Worm (Caenorhabditis elegans) whole organism, late embryonic: ENCODE measurements around the gene F14E5.8.

Experiments
- C08G9.2 ChIP-seq: sonication (generic microtip); optimal IDR thresholded peaks from 2 replicates; lab custom pipeline; 2016; ENCODE audit warnings: mild to moderate bottlenecking, missing genetic modification characterization, moderate library complexity, missing compliant biosample characterization
- C38D4.7 ChIP-seq: fragments of 200-800 bp; sonication (Bioruptor generic); optimal IDR thresholded peaks from 2 replicates; lab custom pipeline; 2018; ENCODE audit warnings: mild to moderate bottlenecking, missing genetic modification characterization, moderate library complexity, missing compliant biosample characterization
- F13H6.1 ChIP-seq: sonication (generic microtip); optimal IDR thresholded peaks from 2 replicates; lab custom pipeline; 2016; ENCODE audit warnings: missing genetic modification characterization, missing compliant biosample characterization
- K02D7.2 ChIP-seq: sonication (generic microtip); optimal IDR thresholded peaks from 2 replicates; lab custom pipeline; 2017; ENCODE audit warnings: mild to moderate bottlenecking, missing genetic modification characterization, missing compliant biosample characterization
- K09A11.1 ChIP-seq: sonication (generic microtip); optimal IDR thresholded peaks from 2 replicates; lab custom pipeline; 2017; ENCODE audit warnings: antibody characterized with exemption, mild to moderate bottlenecking, missing genetic modification characterization, missing compliant biosample characterization; ENCODE audit not compliant: insufficient read depth
- Y22D7AL.16 ChIP-seq: sonication (generic microtip); optimal IDR thresholded peaks from 2 replicates; lab custom pipeline; 2016; ENCODE audit warnings: missing genetic modification characterization, missing compliant biosample characterization
- ama-1 ChIP-seq: fragments of 150-350 bp; optimal IDR thresholded peaks from 2 replicates; lab custom pipeline; 2014
- ceh-14 ChIP-seq: sonication (generic microtip); optimal IDR thresholded peaks from 2 replicates; lab custom pipeline; 2016; ENCODE audit warnings: missing genotype, missing genetic modification characterization, missing compliant biosample characterization
- ceh-24 ChIP-seq: sonication (generic microtip); optimal IDR thresholded peaks from 2 replicates; lab custom pipeline; 2016; ENCODE audit warnings: mild to moderate bottlenecking, missing genetic modification characterization, missing compliant biosample characterization
- ceh-30 ChIP-seq: fragments of 150-350 bp; optimal IDR thresholded peaks from 2 replicates; lab custom pipeline; 2014; ENCODE audit warnings: missing biosample characterization, missing genetic modification characterization
- ceh-31 ChIP-seq: sonication (generic microtip); optimal IDR thresholded peaks from 2 replicates; lab custom pipeline; 2016; ENCODE audit warnings: missing genetic modification characterization, missing compliant biosample characterization
- che-1 ChIP-seq: sonication (generic microtip); optimal IDR thresholded peaks from 2 replicates; lab custom pipeline; 2016; ENCODE audit warnings: mild to moderate bottlenecking, missing genetic modification characterization, missing compliant biosample characterization
- dve-1 ChIP-seq: sonication (generic microtip); optimal IDR thresholded peaks from 2 replicates; lab custom pipeline; 2017; ENCODE audit warnings: antibody characterized with exemption, mild to moderate bottlenecking, missing genetic modification characterization, missing compliant biosample characterization
- elt-2 ChIP-seq: sonication (generic microtip); optimal IDR thresholded peaks from 2 replicates; lab custom pipeline; 2016; ENCODE audit warnings: missing genetic modification reagents, missing genetic modification characterization, missing compliant biosample characterization
- elt-4 ChIP-seq: sonication (generic microtip); optimal IDR thresholded peaks from 2 replicates; lab custom pipeline; 2016; ENCODE audit warnings: missing genetic modification characterization, missing compliant biosample characterization
- ets-4 ChIP-seq: sonication (generic microtip); optimal IDR thresholded peaks from 2 replicates; lab custom pipeline; 2016; ENCODE audit warnings: missing genetic modification characterization, missing compliant biosample characterization
- eyg-1 ChIP-seq: sonication (generic microtip); optimal IDR thresholded peaks from 2 replicates; lab custom pipeline; 2016; ENCODE audit warnings: missing genotype, missing genetic modification characterization, missing compliant biosample characterization
- fkh-10 ChIP-seq: fragments of 150-350 bp; optimal IDR thresholded peaks from 2 replicates; lab custom pipeline; 2014; ENCODE audit warnings: missing biosample characterization, missing genetic modification reagents, missing genetic modification characterization
- fkh-6 ChIP-seq: sonication (generic microtip); optimal IDR thresholded peaks from 2 replicates; lab custom pipeline; 2016; ENCODE audit warnings: missing genetic modification characterization, missing compliant biosample characterization
- hlh-13 ChIP-seq: fragments of 200-800 bp; sonication (Bioruptor generic); optimal IDR thresholded peaks from 2 replicates; lab custom pipeline; 2018; ENCODE audit warnings: mild to moderate bottlenecking, missing genetic modification characterization, missing compliant biosample characterization
- hlh-15 ChIP-seq: sonication (generic microtip); optimal IDR thresholded peaks from 2 replicates; lab custom pipeline; 2016; ENCODE audit warnings: missing genetic modification characterization, missing compliant biosample characterization
- hlh-6 ChIP-seq: sonication (generic microtip); optimal IDR thresholded peaks from 2 replicates; lab custom pipeline; 2016; ENCODE audit warnings: missing genotype, missing genetic modification characterization, missing compliant biosample characterization
- lim-6 ChIP-seq: sonication (generic microtip); optimal IDR thresholded peaks from 2 replicates; lab custom pipeline; 2016; ENCODE audit warnings: missing genetic modification characterization, missing compliant biosample characterization
- lin-11 ChIP-seq: fragments of 200-800 bp; sonication (Bioruptor generic); optimal IDR thresholded peaks from 2 replicates; lab custom pipeline; 2018; ENCODE audit warnings: mild to moderate bottlenecking, missing genetic modification characterization, missing compliant biosample characterization
- mec-3 ChIP-seq: sonication (generic microtip); optimal IDR thresholded peaks from 2 replicates; lab custom pipeline; 2016; ENCODE audit warnings: borderline replicate concordance, missing genetic modification characterization, missing compliant biosample characterization
- nfya-1 ChIP-seq: sonication (generic microtip); optimal IDR thresholded peaks from 2 replicates; lab custom pipeline; 2017; ENCODE audit warnings: missing genetic modification characterization, mild to moderate bottlenecking, missing compliant biosample characterization, antibody characterized with exemption, moderate library complexity
- npax-4 ChIP-seq: sonication (generic microtip); optimal IDR thresholded peaks from 2 replicates; lab custom pipeline; 2016; ENCODE audit warnings: missing genetic modification characterization, missing compliant biosample characterization
- odd-2 ChIP-seq: sonication (generic microtip); optimal IDR thresholded peaks from 2 replicates; lab custom pipeline; 2017; ENCODE audit warnings: antibody characterized with exemption, mild to moderate bottlenecking, missing genetic modification characterization, missing compliant biosample characterization
- pag-3 ChIP-seq: sonication (generic microtip); optimal IDR thresholded peaks from 2 replicates; lab custom pipeline; 2016; ENCODE audit warnings: missing compliant biosample characterization, missing genetic modification characterization, borderline replicate concordance
- pat-9 ChIP-seq: fragments of 200-800 bp; sonication (Bioruptor generic); optimal IDR thresholded peaks from 2 replicates; lab custom pipeline; 2018; ENCODE audit warnings: mild to moderate bottlenecking, missing genetic modification characterization, moderate library complexity, missing compliant biosample characterization
- pax-1 ChIP-seq: fragments of 150-350 bp; optimal IDR thresholded peaks from 2 replicates; lab custom pipeline; 2014; ENCODE audit warnings: missing biosample characterization, missing genetic modification characterization
- pha-2 ChIP-seq: sonication (generic microtip); optimal IDR thresholded peaks from 2 replicates; lab custom pipeline; 2017; ENCODE audit warnings: mild to moderate bottlenecking, missing genetic modification characterization, missing compliant biosample characterization
- pha-4 ChIP-seq: fragments of 150-350 bp; optimal IDR thresholded peaks from 2 replicates; lab custom pipeline; 2018; ENCODE audit warnings: missing biosample characterization, missing genetic modification reagents, missing genetic modification characterization
- ref-2 ChIP-seq: sonication (generic microtip); optimal IDR thresholded peaks from 2 replicates; lab custom pipeline; 2016; ENCODE audit warnings: missing genetic modification characterization, missing compliant biosample characterization
- sox-2 ChIP-seq: fragments of 200-800 bp; sonication (Bioruptor generic); IDR thresholded peaks from 2 replicates; pipeline ENCODE4 v1.3.6; 2022; ENCODE audit warnings: missing genetic modification reagents, missing genetic modification characterization, missing compliant biosample characterization
- tbx-2 ChIP-seq: sonication (generic microtip); optimal IDR thresholded peaks from 2 replicates; lab custom pipeline; 2016; ENCODE audit warnings: missing genetic modification characterization, missing compliant biosample characterization
- ttx-3 ChIP-seq: sonication (generic microtip); optimal IDR thresholded peaks from 2 replicates; lab custom pipeline; 2016; ENCODE audit warnings: missing genetic modification reagents, missing genetic modification characterization, missing compliant biosample characterization
- unc-3 ChIP-seq, 2 experiments: fragments of 200-800 bp in 1 of 2; sonication (Bioruptor generic) in 1 of 2; sonication (generic microtip) in 1 of 2; conservative IDR thresholded peaks in 1 of 2; optimal IDR thresholded peaks in 1 of 2; 2 replicates each; pipeline versions ENCODE4 v1.3.6 to Lab custom; 2016 to 2022; ENCODE audit warnings: missing compliant biosample characterization in 2 of 2, missing genetic modification characterization in 2 of 2, missing genetic modification reagents in 1 of 2
- unc-42 ChIP-seq: sonication (generic microtip); optimal IDR thresholded peaks from 2 replicates; lab custom pipeline; 2016; ENCODE audit warnings: missing genotype, missing genetic modification characterization, missing compliant biosample characterization
- unc-86 ChIP-seq: sonication (generic microtip); optimal IDR thresholded peaks from 2 replicates; lab custom pipeline; 2016; ENCODE audit warnings: missing genetic modification characterization, missing compliant biosample characterization
- zip-5 ChIP-seq: sonication (generic microtip); optimal IDR thresholded peaks from 2 replicates; lab custom pipeline; 2016; ENCODE audit warnings: missing genetic modification characterization, missing compliant biosample characterization
- ztf-16 ChIP-seq: sonication (generic microtip); optimal IDR thresholded peaks from 2 replicates; lab custom pipeline; 2017; ENCODE audit warnings: missing genetic modification characterization, missing compliant biosample characterization

F14E5.8 gene

DNA sequence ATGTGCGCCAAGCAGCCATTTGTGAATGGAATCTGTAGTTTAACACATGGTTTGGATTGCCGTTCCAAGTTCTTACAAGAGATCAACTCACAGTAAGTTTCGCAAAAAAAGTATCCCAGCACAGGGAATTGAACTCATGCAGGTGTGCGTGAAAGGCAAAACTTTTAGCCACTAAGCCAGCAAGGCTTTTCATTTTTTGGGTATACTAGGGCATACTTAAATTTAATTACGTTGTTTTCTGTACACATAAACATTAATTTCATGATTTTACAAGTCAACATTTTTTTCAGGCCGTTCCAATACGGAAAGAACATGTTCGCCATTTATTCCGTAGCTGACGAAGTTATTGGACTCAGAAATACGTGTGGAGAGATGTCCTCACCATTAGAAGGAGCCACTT is 21.6 kb downstream of the F14E5.8 start:
- no peak for TF ChIP-seq unc-42 (tag; lab: Kevin White, UChicago)
- TF ChIP-seq tbx-2 (tag; lab: Kevin White, UChicago) = no peak
- TF ChIP-seq ttx-3 (tag; lab: Kevin White, UChicago) = no peak
- TF ChIP-seq zip-5 (tag; lab: Kevin White, UChicago) = no peak
- no peak for TF ChIP-seq C38D4.7 (GFP tag; lab: Kevin White, UChicago)
- TF ChIP-seq K02D7.2 (tag; lab: Kevin White, UChicago) = no peak
- TF ChIP-seq hlh-13 (GFP tag; lab: Kevin White, UChicago) = no peak
- no peak for TF ChIP-seq odd-2 (tag; lab: Kevin White, UChicago)
- TF ChIP-seq elt-4 (tag; lab: Kevin White, UChicago) = no peak
- TF ChIP-seq sox-2 (GFP tag; lab: Robert Waterston, UW) = no peak

- peak; percentile 25 for TF ChIP-seq elt-2
- no peak for TF ChIP-seq ama-1 (lab: Kevin White, UChicago)
- TF ChIP-seq tbx-2 (tag; lab: Kevin White, UChicago) = peak; percentile 14
- no peak for TF ChIP-seq mec-3
- no peak for TF ChIP-seq unc-3 (GFP tag; conservative IDR thresholded peaks at IDR 0.05; lab: Robert Waterston, UW)
- peak; percentile 10 for TF ChIP-seq unc-3 (tag; optimal IDR thresholded peaks at IDR 0.05; lab: Kevin White, UChicago)
- peak; percentile 28 for TF ChIP-seq nfya-1
- no peak for TF ChIP-seq ceh-14
- TF ChIP-seq unc-86 (tag; lab: Kevin White, UChicago) = peak; percentile 14
- TF ChIP-seq dve-1 (tag; lab: Kevin White, UChicago) = peak; percentile 35
- no peak for TF ChIP-seq K02D7.2 (tag; lab: Kevin White, UChicago)
- no peak for TF ChIP-seq ref-2 (tag; lab: Kevin White, UChicago)
- no peak for TF ChIP-seq unc-42 (tag; lab: Kevin White, UChicago)
- no peak for TF ChIP-seq Y22D7AL.16
- no peak for TF ChIP-seq pha-4 (tag; lab: Kevin White, UChicago)
- no peak for TF ChIP-seq pag-3 (tag; lab: Kevin White, UChicago)
These were observed 22.3 kb downstream of the F14E5.8 start for ce11 chrII:8442176-8442575.

DNA sequence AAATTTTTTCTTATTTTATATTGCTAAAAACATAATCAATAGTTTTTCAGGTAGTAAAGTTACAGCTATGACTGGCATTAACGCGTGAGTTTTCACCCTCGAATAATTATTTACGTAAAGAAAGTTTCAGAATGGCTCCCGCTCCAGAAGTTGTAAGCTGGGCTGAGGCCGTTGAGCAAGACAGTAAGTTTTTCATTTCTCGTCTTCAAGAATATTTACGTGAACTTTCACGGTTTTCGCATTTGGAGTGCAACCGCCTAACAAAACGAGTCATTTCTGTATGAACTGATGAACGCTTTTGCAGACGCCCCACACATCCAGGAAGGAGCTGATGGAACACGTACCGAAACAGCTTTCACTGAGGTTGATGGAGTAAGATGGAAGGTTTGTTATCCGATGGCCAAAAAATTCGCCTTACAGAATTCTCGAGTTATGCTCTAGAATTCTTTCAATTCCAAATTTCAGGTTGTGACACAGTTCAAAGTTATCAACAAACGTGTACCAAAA is 22.9 kb downstream of the F14E5.8 start, which contains the start of gene eif-3.G:
Gene eif-3.G, plus strand, starts transcription at position 51 of the 507 bp plus-strand sequence.
- TF ChIP-seq F13H6.1 = no peak
- TF ChIP-seq eyg-1 (tag; lab: Kevin White, UChicago) = no peak
- TF ChIP-seq ceh-31 (tag; lab: Kevin White, UChicago) = no peak
- no peak for TF ChIP-seq K09A11.1
- TF ChIP-seq elt-4 (tag; lab: Kevin White, UChicago) = no peak
- no peak for TF ChIP-seq hlh-6 (tag; lab: Kevin White, UChicago)
- TF ChIP-seq elt-2 = no peak
- TF ChIP-seq fkh-10 (GFP tag; lab: Kevin White, UChicago) = no peak
- TF ChIP-seq npax-4 = no peak
- no peak for TF ChIP-seq mec-3
- TF ChIP-seq nfya-1 = no peak
- TF ChIP-seq pha-2 (tag; lab: Kevin White, UChicago) = no peak
- no peak for TF ChIP-seq dve-1 (tag; lab: Kevin White, UChicago)
- no peak for TF ChIP-seq tbx-2 (tag; lab: Kevin White, UChicago)

DNA sequence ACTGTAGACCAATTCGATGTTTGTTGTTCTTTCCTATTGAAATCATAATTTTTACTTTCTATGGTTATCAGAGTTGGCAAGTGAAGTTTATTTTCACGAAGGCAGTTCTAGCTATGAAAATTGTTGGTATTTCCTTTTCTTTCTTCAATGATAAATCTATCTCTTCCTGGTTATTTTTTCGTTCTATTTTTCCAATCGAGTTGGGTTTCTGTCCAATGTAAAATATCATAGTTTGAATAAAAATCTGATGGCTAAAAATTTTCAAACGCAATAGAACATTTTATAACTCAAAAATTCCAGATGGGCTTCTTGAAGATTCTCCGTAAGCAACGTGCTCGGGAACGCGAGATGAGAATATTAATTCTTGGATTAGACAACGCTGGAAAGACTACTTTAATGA is 24.1 kb downstream of the F14E5.8 start, which contains the start of gene evl-20:
Gene evl-20, plus strand, starts transcription at position 301 of the 400 bp plus-strand sequence.
- TF ChIP-seq ceh-24 (tag; lab: Kevin White, UChicago) (no peak), F13H6.1 (no peak), lim-6 (tag; lab: Kevin White, UChicago) (no peak), che-1 (tag; lab: Kevin White, UChicago) (no peak), unc-3 (GFP tag; conservative IDR thresholded peaks at IDR 0.05; lab: Robert Waterston, UW) (no peak), unc-3 (tag; optimal IDR thresholded peaks at IDR 0.05; lab: Kevin White, UChicago) (no peak), pax-1 (tag; lab: Kevin White, UChicago) (no peak), ets-4 (no peak), hlh-15 (no peak), mec-3 (no peak), pat-9 (tag; lab: Kevin White, UChicago) (no peak), fkh-6 (tag; lab: Kevin White, UChicago) (no peak), C38D4.7 (GFP tag; lab: Kevin White, UChicago) (no peak), ztf-16 (tag; lab: Kevin White, UChicago) (no peak), ceh-30 (tag; lab: Kevin White, UChicago) (no peak), C08G9.2 (tag; lab: Kevin White, UChicago) (no peak), K09A11.1 (no peak), lin-11 (no peak)
- TF ChIP-seq, all 69 proteins: peak for 0
